Worm (Caenorhabditis elegans): ENCODE measurements around the gene Y82E9BL.18.

DNA sequence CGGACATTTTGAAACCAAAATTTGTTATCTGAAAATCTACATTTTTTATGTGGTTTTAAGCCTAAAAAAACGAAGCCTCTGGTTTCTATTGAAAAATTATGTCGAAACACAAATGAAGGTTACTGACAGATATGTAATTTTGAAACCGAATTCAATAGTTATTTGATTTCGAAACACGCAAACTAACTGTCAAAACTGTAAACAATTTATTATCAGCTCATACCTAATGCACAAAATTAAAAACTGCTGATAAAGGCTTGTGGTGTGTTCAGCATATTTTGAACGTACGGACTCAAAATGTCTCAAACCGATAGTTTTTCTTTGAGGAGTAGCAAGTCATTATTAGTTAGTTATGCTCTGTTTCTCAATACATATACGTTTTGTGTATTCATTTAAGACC, 15.9 kb downstream of the Y82E9BL.18 start, which contains the start of gene fbxa-26:
- TF ChIP-seq skn-1 (tag; optimal IDR thresholded peaks at IDR 0.05) (no peak), zag-1 (tag; optimal IDR thresholded peaks at IDR 0.05) (no peak), ama-1 (optimal IDR thresholded peaks at IDR 0.05) (no peak), elt-3 (tag; optimal IDR thresholded peaks at IDR 0.05) (no peak), fkh-2 (tag; optimal IDR thresholded peaks at IDR 0.05) (no peak), jun-1 (tag; optimal IDR thresholded peaks at IDR 0.05) (no peak), pha-4 (tag; optimal IDR thresholded peaks at IDR 0.05) (peak; percentile 20), mdl-1 (tag; optimal IDR thresholded peaks at IDR 0.05) (no peak), nhr-25 (tag; optimal IDR thresholded peaks at IDR 0.05) (no peak), unc-62 (GFP tag; optimal IDR thresholded peaks at IDR 0.05) (no peak), ceh-82 (tag; optimal IDR thresholded peaks at IDR 0.05) (no peak), nhr-11 (tag; optimal IDR thresholded peaks at IDR 0.05) (no peak), mml-1 (tag; optimal IDR thresholded peaks at IDR 0.05) (no peak)
